Worm (Caenorhabditis elegans) whole organism, L4/young adult: ENCODE data around the gene osm-1.

ENCODE experiments used
- W03F9.2 ChIP-seq: fragments of 150-350 bp; optimal IDR thresholded peaks from 2 replicates; lab custom pipeline; 2014; ENCODE audit warnings: missing biosample characterization, missing genetic modification characterization
- dao-5 ChIP-seq: sonication (generic microtip); optimal IDR thresholded peaks from 2 replicates; lab custom pipeline; 2016; ENCODE audit warnings: missing genotype, missing genetic modification characterization, moderate library complexity, missing compliant biosample characterization
- him-1 ChIP-seq: sonication (generic microtip); optimal IDR thresholded peaks from 2 replicates; lab custom pipeline; 2016; ENCODE audit warnings: missing genotype, missing genetic modification reagents, missing genetic modification characterization, missing compliant biosample characterization

osm-1 gene

DNA sequence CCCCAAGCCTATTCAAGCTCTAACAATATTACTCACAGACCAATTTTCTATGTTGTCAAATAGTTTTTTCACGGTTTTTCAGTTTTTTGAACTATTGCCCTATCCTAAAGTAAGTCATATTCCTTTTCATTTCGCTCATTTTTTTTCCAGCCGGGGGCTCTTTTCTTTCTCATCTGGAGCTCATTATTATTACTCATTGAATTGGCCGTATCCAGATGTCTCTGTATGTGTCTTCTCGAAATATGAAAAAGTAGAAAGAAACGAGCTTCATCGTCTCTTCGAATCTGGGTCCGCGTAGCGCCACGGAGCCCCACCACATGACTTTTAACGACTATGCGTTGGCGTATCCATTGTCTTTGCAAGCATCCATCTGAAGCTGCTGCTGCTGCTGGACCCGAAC, 10.0 kb upstream of the osm-1 start:
- TF ChIP-seq W03F9.2 (tag; lab: Kevin White, UChicago) (no peak), dao-5 (tag; lab: Kevin White, UChicago) (no peak), him-1 (tag; lab: Kevin White, UChicago) (no peak)

DNA sequence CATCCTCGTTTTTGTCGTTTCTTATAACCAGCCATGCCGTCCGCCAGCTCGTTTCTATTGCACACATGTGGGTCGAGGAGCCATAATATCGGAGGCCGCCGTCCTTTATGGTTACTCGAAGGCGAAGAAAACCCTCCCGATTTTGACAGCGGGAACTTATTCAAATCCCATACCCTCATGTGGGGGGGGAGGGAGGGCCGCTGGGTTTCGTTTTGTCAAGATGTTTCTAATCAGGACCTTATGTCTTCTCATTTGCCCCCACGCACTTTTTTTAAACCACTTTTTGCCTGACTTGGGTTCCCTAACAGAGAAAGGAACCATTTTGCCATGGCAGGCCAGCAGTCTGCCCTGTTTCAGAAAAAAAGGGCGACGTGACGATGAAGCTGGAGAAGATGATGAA, 8.0 kb upstream of the osm-1 start:
- TF ChIP-seq him-1 (tag; lab: Kevin White, UChicago) (no peak), dao-5 (tag; lab: Kevin White, UChicago) (no peak), W03F9.2 (tag; lab: Kevin White, UChicago) (no peak)

DNA sequence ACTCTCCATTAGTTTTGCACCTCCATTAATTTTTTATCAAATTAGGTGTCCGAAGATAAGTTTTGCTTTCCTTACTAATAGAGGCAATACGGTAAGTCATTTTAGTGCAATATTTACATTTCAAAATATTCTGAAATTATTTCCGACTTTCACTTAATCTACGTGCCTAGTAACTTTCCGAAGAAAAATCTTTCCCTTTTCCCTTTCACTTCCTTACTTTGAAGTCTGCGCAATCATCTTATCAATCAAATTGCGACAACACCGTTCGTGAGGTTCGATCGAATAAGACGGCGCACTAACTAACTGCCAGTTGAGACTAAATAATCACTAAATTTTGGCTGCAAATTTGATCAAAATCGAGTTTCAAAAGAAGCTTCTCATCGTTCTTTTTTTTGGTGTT, 6.6 kb upstream of the osm-1 start:
- TF ChIP-seq him-1 (tag; lab: Kevin White, UChicago), result no peak
- TF ChIP-seq W03F9.2 (tag; lab: Kevin White, UChicago), result no peak
- no peak for TF ChIP-seq dao-5 (tag; lab: Kevin White, UChicago)

DNA sequence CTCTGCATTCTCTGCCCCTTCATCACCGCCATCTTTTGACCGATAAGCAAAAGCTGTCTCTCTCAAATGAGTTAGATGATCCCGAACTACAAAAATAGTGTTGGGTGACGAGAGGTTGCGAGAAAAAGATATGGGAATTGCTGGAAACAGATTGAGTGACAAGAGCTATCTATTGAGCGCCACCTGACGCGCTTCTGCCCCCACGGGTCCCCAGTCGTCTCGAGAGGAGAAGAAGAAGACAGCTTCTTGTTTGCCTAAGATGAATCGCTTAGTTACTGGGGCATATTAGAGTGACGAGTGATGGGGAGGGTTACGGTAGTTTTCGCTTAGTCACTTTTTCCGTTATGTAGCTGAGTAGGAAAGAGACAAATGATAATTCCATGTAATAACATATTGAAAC, 5.9 kb upstream of the osm-1 start:
- no peak for TF ChIP-seq dao-5 (tag; lab: Kevin White, UChicago)
- TF ChIP-seq W03F9.2 (tag; lab: Kevin White, UChicago), result no peak
- TF ChIP-seq him-1 (tag; lab: Kevin White, UChicago), result no peak

DNA sequence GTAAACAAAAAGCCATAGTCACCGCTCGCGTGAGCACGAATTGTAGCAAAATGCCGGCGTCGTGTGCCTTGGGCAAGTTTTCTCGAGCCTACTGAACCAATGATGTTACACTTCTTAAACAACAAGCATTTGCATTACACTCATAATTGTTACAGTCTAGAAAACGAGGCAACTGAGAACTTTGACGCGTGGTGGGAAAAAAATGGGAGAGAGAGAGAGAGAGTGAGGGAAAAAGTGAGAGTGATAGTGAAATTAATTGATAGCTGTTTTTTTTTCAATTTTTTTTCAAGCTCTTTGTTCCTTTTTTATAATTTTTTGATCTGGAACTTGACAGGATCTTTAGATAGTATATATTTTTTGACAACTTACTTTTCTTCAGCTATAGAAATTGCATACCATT, 5.3 kb upstream of the osm-1 start:
- no peak for TF ChIP-seq W03F9.2 (tag; lab: Kevin White, UChicago)
- TF ChIP-seq him-1 (tag; lab: Kevin White, UChicago), result no peak
- TF ChIP-seq dao-5 (tag; lab: Kevin White, UChicago), result no peak

DNA sequence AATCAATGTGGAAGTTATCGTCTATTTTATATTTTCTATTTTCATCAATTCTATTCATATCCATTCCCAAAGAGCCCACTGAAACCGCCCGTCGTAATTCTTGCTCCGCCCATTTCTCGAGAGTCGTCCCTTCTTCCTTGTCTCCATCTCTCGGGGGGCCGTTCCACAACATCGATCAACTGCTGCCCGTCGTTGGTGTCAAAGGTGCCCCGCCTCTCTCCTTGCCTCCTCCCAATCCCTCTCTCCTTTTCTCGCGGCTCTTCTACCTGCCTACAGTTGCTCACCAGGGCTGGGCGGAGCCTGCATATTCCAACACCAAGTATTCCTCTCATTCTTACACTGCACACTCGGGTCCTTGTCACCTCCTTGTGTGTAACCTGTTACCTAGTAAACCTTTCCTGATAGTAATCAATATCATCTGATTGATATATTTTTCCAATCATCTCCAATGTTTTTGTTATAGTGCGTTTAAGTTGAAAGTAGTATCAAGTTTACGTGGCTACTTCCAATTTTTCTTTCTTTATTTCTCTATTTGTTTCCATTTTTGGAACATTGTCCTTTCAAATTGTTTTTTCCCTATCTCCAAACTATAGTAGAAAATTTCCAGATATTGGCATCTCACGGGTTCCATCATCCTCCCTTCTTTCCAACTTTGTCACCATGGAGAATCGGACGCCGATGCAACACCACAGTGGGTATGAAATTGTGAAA, 4.1 kb upstream of the osm-1 start, which contains the start of gene pat-9:
Gene pat-9 (plus strand): TSS at position 661 of the 711 bp plus-strand sequence.
- TF ChIP-seq dao-5 (tag; lab: Kevin White, UChicago), result no peak
- no peak for TF ChIP-seq W03F9.2 (tag; lab: Kevin White, UChicago)
- TF ChIP-seq him-1 (tag; lab: Kevin White, UChicago), result no peak

DNA sequence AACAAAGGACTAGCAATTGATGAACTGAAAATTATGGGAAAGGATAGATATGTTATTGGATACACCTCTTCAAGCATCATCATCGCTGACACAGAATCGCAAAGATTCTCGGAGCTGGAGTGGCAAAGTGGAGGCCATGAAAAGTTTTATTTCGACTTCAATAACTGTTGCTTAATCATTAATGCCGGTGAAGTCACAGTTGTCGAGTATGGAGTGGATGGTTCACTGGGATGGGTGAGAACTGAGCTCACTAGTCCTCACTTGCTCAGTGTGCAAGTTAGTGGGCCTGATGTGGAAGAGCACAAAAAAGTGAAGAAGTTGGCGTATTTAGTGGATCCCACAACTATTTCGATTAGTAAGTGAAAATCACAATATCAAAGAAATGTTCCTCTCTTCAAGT, 3.4 kb downstream of the osm-1 start:
- TF ChIP-seq dao-5 (tag; lab: Kevin White, UChicago) (no peak), W03F9.2 (tag; lab: Kevin White, UChicago) (no peak), him-1 (tag; lab: Kevin White, UChicago) (no peak)

DNA sequence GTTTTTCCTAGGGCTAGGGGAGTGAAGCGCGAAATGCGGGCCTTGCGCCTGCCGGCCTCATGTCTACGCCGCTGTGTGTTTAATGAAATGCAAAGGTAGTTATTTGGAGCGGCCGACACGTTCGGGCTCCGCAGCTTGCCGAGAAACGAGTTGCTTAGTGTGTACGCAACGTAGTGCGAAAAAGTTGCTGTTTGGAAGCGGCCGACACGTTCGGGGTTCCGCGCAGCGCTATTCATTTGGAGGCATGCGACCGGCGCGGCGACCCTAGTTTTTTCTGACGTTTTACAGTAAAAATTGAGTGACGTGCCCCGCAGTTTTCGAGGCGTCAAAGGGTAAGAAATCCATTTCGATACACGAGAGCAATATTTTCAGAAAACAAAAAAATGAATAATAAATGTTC, 5.2 kb downstream of the osm-1 start:
- no peak for TF ChIP-seq him-1 (tag; lab: Kevin White, UChicago)
- no peak for TF ChIP-seq dao-5 (tag; lab: Kevin White, UChicago)

DNA sequence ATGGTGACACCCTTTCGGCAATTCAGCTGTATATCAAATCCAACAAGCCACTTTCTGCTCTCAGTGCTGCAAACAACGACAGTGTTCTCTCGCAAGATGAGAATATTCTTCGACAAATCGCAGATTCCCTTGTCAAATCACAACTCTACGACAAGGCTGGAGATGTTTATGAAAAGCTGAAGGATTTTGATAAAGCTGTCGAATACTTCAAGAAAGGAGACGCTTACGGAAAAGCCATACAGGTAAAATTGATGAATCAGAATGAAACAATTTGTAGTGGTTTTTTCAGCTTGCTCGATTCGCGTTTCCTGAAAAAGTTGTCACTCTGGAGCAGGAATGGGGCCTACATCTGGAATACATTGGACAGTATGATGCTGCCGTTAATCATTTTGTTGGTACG, 5.7 kb downstream of the osm-1 start:
- no peak for TF ChIP-seq him-1 (tag; lab: Kevin White, UChicago)
- no peak for TF ChIP-seq W03F9.2 (tag; lab: Kevin White, UChicago)
- no peak for TF ChIP-seq dao-5 (tag; lab: Kevin White, UChicago)

DNA sequence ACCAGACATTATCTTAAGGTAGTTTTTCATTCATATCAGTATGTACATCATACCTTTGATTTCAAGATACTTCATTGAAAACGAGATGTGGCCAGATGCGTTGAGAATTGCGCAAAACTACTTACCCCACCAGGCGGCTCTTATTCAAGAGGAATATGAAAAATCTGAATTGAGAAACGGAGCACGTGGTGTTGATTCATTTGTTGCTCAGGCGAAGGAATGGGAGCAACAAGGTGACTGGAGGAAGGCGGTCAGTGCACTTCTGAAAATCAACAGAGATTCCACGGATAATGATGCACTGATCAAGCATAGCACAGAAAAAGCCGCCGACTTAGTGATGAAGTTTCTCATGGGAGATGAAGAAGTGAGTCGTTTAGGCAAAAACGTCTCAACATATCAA, 7.8 kb downstream of the osm-1 start:
- TF ChIP-seq dao-5 (tag; lab: Kevin White, UChicago), result no peak
- TF ChIP-seq him-1 (tag; lab: Kevin White, UChicago), result no peak
- TF ChIP-seq W03F9.2 (tag; lab: Kevin White, UChicago), result no peak

DNA sequence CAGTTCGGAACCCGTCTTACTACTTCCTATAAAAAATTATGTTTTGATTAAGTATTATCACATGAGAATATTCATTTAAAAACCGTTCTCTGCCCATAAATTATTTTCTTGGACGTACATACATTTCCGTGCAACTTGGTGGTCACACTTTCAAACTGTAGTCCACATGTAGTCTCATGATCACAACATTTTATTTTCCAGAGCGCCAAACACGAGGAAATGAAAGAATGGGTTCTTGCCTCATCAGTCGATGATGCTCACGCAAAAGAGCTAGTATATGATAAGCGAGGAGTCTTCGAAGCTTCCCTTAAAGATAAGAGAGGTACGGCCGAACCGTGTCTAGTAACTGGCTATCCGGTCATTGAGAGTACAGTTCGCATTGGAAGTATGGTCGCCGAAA, 10.1 kb downstream of the osm-1 start:
- TF ChIP-seq him-1 (tag; lab: Kevin White, UChicago) (no peak), dao-5 (tag; lab: Kevin White, UChicago) (no peak), W03F9.2 (tag; lab: Kevin White, UChicago) (no peak)

DNA sequence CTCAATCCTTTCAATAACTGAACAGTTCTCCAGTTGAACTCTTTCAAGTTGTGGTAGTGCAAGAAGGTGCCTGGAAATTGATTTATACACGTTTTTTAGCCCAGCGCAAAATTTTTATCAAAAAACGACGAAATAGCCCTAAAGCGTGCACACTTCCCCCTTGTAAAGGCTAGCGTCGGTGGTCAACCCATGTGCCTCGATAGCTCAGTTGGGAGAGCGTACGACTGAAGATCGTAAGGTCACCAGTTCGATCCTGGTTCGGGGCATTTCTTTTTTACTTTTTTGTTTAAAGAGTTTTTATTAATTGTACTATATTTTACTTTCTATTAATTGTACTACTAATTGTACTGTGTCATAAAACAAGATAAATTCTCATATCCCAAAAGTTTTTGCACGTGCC, 10.8 kb downstream of the osm-1 start:
- TF ChIP-seq him-1 (tag; lab: Kevin White, UChicago), result no peak
- TF ChIP-seq dao-5 (tag; lab: Kevin White, UChicago), result no peak
- TF ChIP-seq W03F9.2 (tag; lab: Kevin White, UChicago), result no peak

DNA sequence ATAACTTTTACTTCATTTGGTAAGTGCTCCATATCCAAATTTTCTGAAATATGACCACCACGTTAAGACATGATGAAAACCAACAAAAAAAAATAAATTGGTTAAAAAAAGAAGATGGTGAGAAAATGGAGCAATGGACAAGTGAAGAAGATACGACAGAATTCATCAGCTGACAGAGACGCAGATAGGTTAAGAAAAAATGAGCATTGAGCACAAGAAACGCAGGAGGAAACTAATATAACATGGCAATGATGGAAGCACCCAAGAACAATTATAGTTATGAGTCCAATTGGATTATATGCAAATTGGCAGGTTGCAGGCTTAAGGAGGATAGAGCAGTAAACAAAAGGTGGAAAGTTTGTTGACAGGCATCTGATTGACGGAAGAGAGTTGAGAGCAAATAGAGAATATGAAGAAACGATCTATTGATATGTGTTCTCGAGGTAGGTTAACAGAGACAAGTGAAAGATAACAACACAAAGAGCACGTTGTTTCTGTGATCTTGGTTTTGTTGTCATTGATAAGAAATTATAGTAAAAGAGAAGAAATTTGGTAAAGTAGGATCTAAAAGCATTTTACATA, 13.5 kb downstream of the osm-1 start, which contains the start of gene K08B5.2:
Gene K08B5.2 (minus strand): TSS at position 43 of the 582 bp plus-strand sequence.
- TF ChIP-seq him-1 (tag; lab: Kevin White, UChicago), result no peak
- no peak for TF ChIP-seq dao-5 (tag; lab: Kevin White, UChicago)
- TF ChIP-seq W03F9.2 (tag; lab: Kevin White, UChicago), result no peak

DNA sequence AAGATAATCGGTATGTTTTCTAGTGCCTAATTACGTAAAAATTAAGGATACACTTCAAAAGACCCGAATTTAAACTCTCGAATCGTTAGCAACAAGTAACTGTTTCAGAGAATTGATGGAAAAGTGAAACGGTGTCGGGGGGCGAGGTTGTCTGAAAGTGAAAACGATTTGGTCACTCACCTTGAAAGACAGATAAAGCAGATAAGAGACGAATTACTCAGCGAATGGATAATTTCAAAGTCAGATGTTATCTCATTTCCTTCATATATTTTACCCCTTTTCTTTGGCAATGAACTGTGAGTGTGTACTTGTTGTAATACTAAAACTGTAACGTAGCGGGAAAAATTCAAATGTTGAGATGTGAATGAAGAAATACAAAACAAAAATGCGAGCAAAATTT, 15.3 kb downstream of the osm-1 start:
- no peak for TF ChIP-seq W03F9.2 (tag; lab: Kevin White, UChicago)
- TF ChIP-seq him-1 (tag; lab: Kevin White, UChicago), result no peak
- no peak for TF ChIP-seq dao-5 (tag; lab: Kevin White, UChicago)
